Worm (Caenorhabditis elegans): Measurements from ENCODE around the gene baf-1.

Gene baf-1

DNA sequence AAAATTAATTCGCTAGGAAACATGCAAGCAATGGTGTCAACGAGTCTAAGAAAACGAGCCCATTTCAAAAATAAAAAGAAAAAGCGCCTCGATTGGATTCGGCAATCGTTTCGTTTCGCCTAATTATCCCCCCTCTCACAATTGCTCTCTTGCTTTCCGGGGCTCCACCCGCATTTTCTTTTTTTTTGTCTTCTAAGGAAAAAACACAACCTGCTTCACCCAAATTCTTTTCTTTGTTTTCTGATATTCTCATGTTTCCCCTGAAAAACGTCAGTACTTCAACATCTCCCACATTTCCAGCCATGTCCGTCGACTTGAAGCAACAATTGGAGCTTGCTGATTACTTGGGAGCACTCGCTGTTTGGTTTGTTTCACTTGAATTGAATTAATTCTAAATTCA is 21.2 kb downstream of the baf-1 start, which contains the start of gene nlp-36:
Gene nlp-36 (plus strand): TSS at position 301 of the 400 bp plus-strand sequence.
- TF ChIP-seq ceh-36 (tag; optimal IDR thresholded peaks at IDR 0.05), result no peak
- no peak for TF ChIP-seq pes-1 (GFP tag; IDR thresholded peaks at IDR 0.05)

DNA sequence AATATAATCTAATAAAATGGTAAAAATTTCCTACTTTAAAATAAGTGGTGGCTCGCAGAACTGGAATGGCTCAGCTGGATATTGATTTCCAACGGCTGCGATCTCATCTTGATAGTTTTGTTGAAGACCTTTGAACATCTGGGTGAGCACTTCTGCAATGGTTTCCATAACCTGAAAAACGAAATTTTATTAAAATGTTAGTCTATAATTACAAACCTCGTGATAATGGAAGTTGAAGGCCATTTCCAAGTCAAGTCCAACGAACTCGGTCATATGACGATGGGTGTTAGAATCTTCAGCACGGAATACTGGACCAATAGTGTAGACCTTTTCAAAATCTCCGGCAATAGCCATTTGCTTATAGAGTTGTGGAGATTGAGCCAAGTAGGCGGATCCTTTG is 22.5 kb downstream of the baf-1 start:
- no peak for TF ChIP-seq hmbx-1 (tag; optimal IDR thresholded peaks at IDR 0.05)
- TF ChIP-seq ceh-13 (GFP tag; optimal IDR thresholded peaks at IDR 0.05), result no peak
- no peak for TF ChIP-seq pes-1 (GFP tag; IDR thresholded peaks at IDR 0.05)
- no peak for TF ChIP-seq sea-1 (GFP tag; conservative IDR thresholded peaks at IDR 0.05)
- TF ChIP-seq flt-1 (GFP tag; IDR thresholded peaks at IDR 0.05), result no peak
- TF ChIP-seq aly-1 (tag; optimal IDR thresholded peaks at IDR 0.05), result no peak
- TF ChIP-seq F13C5.2 (tag; optimal IDR thresholded peaks at IDR 0.05), result no peak
- no peak for TF ChIP-seq tbx-11 (GFP tag; IDR thresholded peaks at IDR 0.05)
- TF ChIP-seq tbx-37 (GFP tag; conservative IDR thresholded peaks at IDR 0.05), result no peak
- no peak for TF ChIP-seq tra-4 (tag; optimal IDR thresholded peaks at IDR 0.05)
- TF ChIP-seq ceh-36 (tag; optimal IDR thresholded peaks at IDR 0.05), result no peak

DNA sequence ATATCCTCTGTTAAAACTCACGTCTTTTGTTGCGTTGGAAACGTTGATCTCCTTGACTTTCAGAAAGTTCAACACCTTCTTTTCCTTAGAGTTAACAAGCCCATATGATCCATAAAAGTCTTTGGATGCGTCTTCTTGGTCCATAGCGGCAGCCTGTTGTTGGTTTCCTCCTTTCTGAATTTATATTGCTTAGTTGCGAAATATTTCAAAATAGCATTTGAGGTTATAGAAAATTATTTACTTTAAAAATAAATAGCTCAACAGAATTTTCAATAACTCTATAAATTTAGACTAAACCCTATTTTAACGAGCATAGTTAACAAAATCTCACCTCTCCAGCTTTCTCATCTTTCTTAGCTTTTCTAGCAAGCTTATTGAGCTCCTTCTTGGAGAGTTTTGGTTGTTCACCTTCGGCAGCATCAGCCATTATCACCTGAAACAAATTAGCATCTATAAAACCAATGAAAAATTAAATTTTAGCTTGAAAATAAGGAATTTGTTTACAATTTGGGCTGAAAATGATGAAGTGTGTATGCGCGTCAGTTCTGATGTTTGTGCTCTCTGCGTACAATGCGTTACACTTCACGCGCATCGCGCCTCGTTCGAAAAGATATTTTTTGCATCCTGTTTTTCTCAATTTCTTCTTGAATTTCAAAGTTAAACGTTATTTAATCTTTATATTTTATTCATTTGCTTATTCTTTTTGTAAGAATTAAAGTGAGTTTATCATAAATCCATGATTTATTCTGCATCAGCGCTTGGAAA is 23.7 kb downstream of the baf-1 start, which contains the start of the genes dars-1 and ctr-9:
Gene dars-1 (minus strand): TSS at position 433 of the 765 bp plus-strand sequence.
Gene ctr-9 (plus strand): TSS at position 614 of the 765 bp plus-strand sequence.
- TF ChIP-seq aly-1 (tag; optimal IDR thresholded peaks at IDR 0.05) (no peak), F13C5.2 (tag; optimal IDR thresholded peaks at IDR 0.05) (no peak)

DNA sequence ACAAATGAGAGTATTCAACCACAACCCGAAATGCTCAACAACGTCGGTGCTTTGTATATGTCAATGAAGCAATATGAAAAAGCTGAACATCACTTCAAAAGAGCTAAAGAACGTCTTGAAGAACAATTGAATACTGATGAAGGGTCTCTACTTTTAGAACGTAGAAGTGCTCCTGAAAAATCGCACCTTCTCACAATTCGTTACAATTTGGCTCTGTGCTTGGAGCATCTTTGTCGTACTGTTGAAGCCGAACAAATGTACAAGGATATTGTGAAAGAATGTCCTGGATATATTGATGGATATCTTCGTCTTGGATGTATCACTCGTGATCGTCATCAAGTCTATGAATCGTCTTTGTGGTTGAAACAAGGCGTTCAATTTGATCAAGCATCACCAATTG is 26.9 kb downstream of the baf-1 start:
- TF ChIP-seq tra-4 (tag; optimal IDR thresholded peaks at IDR 0.05), result no peak
- TF ChIP-seq hmbx-1 (tag; optimal IDR thresholded peaks at IDR 0.05), result no peak
- no peak for TF ChIP-seq aly-1 (tag; optimal IDR thresholded peaks at IDR 0.05)
- no peak for TF ChIP-seq F13C5.2 (tag; optimal IDR thresholded peaks at IDR 0.05)
- no peak for TF ChIP-seq flt-1 (GFP tag; IDR thresholded peaks at IDR 0.05)
- TF ChIP-seq ceh-13 (GFP tag; optimal IDR thresholded peaks at IDR 0.05), result no peak
- TF ChIP-seq tbx-37 (GFP tag; conservative IDR thresholded peaks at IDR 0.05), result no peak
- no peak for TF ChIP-seq ets-7 (tag; optimal IDR thresholded peaks at IDR 0.05)

DNA sequence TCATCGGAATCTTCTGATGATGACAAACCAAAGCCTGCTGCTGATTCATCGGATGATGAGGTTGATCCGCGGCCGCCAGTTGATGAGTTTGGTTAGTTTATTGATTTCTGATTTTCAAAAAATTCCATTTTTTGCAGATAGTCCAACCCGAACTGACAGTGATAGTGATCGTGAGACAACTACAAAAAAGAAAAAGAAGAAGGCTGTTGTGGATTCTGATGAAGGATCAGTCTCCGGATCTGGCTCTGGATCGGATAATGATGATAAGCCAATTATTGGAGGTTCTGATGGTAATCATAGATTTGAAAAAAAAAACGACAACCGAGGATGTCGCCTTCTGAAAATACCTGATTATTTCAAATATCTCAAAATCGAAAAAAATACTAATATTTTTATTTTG is 28.8 kb downstream of the baf-1 start:
- TF ChIP-seq sea-1 (GFP tag; conservative IDR thresholded peaks at IDR 0.05) (no peak), tbx-37 (GFP tag; conservative IDR thresholded peaks at IDR 0.05) (no peak), hmbx-1 (tag; optimal IDR thresholded peaks at IDR 0.05) (no peak), ceh-36 (tag; optimal IDR thresholded peaks at IDR 0.05) (no peak), pes-1 (GFP tag; IDR thresholded peaks at IDR 0.05) (no peak), tbx-11 (GFP tag; IDR thresholded peaks at IDR 0.05) (no peak), ama-1 (optimal IDR thresholded peaks at IDR 0.05) (no peak)

DNA sequence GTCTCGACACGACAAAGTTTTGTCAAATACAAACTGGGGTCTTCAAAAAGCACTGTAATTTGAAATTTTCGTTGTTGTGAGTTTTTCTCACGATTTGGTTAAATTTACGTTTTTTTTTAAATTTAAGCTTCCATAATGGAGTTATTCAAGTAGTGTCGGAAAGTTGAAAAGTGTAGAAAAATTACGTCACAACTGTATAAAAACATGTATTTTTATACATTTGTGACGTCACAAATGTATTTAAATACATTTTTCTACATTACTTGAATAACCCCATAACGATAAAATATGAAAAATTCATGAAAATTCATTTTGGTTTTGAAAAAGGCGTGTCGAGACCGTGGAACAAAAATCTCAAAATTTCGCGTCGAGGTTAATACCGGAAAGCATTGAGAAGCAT is 30.1 kb downstream of the baf-1 start:
- TF ChIP-seq ceh-36 (tag; optimal IDR thresholded peaks at IDR 0.05) (no peak), pes-1 (GFP tag; IDR thresholded peaks at IDR 0.05) (no peak), aly-1 (tag; optimal IDR thresholded peaks at IDR 0.05) (no peak), hnd-1 (tag; optimal IDR thresholded peaks at IDR 0.05) (no peak), sea-1 (GFP tag; conservative IDR thresholded peaks at IDR 0.05) (no peak), scrt-1 (GFP tag; IDR thresholded peaks at IDR 0.05) (no peak), B0310.2 (tag; optimal IDR thresholded peaks at IDR 0.05) (no peak), tra-4 (tag; optimal IDR thresholded peaks at IDR 0.05) (no peak), ets-7 (tag; optimal IDR thresholded peaks at IDR 0.05) (no peak), flt-1 (GFP tag; IDR thresholded peaks at IDR 0.05) (no peak), tbx-37 (GFP tag; conservative IDR thresholded peaks at IDR 0.05) (no peak), hmbx-1 (tag; optimal IDR thresholded peaks at IDR 0.05) (no peak), ceh-13 (GFP tag; optimal IDR thresholded peaks at IDR 0.05) (no peak), ama-1 (optimal IDR thresholded peaks at IDR 0.05) (no peak), hmg-4 (GFP tag; optimal IDR thresholded peaks at IDR 0.05) (no peak)

DNA sequence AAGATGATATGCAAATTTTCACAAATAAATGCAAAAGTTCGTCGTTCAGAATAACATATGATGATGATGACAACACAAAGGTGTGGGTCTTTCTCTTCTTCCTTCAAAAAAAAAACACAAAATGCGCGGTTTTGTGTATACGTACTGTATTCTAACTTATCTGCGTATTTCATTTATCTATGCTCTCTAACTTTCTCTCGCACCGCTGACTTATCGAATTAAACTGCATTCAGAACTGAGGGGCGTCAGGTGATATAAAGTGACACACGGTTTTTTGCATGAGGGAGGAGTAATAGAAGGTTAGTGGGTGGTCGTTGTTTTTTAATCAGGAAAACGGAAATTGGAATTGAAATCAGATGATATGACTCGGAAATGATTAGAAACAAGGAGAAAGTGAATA is 33.0 kb downstream of the baf-1 start, which contains the start of gene sod-4:
Gene sod-4 (minus strand): TSS at position 109 of the 400 bp plus-strand sequence.
- TF ChIP-seq F13C5.2 (tag; optimal IDR thresholded peaks at IDR 0.05), result no peak
- TF ChIP-seq flt-1 (GFP tag; IDR thresholded peaks at IDR 0.05), result no peak
- no peak for TF ChIP-seq ceh-13 (GFP tag; optimal IDR thresholded peaks at IDR 0.05)
- no peak for TF ChIP-seq scrt-1 (GFP tag; IDR thresholded peaks at IDR 0.05)

DNA sequence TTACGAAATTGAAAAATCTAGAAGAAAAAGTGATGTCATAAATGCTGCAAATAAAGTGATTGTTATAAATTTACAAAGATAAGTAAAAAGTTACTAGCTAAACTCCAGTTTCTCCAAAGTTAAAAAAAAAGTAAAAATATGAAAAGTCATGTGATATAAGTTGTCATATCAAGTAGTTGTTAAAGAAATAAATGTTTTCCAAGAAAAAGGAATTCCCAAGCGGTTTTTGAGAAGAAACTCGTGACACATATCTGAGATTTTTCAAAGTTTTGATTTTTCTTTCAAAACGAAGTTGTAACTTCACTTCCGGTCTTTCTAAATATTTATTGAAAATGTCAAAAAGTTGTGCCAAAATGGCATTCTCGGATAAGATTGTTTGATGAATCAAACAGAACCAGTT is 33.8 kb downstream of the baf-1 start:
- TF ChIP-seq sea-1 (GFP tag; conservative IDR thresholded peaks at IDR 0.05) (no peak), tbx-37 (GFP tag; conservative IDR thresholded peaks at IDR 0.05) (no peak), hnd-1 (tag; optimal IDR thresholded peaks at IDR 0.05) (no peak), scrt-1 (GFP tag; IDR thresholded peaks at IDR 0.05) (no peak), ceh-13 (GFP tag; optimal IDR thresholded peaks at IDR 0.05) (no peak)

DNA sequence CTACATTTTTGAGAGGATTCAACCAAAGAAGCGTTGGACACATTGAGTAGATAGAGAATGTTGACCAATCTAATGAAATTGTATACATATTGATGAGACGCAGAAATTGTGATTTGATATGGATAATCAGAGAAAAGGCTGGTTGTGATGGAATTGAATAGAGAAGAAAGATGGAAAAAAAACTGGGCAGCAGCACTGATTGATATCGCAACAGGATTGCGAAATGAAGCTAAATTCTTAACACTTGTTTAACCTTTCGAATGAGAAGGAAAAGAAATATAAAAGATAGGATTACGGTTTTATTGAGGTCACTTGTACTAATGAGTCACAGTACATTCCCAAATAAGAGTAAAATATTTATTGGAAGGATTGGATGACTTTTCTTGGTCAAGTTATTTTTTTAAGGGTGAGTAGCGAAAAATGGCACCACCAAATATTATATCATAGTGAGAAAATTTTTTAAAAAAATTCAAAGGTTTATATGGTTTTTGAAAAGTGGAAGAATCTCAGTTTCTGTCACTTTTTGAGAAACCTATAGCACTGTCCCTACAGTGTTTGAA is 35.0 kb downstream of the baf-1 start:
- TF ChIP-seq tra-4 (tag; optimal IDR thresholded peaks at IDR 0.05) (no peak), pes-1 (GFP tag; IDR thresholded peaks at IDR 0.05) (no peak), ceh-13 (GFP tag; optimal IDR thresholded peaks at IDR 0.05) (no peak), hnd-1 (tag; optimal IDR thresholded peaks at IDR 0.05) (no peak), F13C5.2 (tag; optimal IDR thresholded peaks at IDR 0.05) (no peak), scrt-1 (GFP tag; IDR thresholded peaks at IDR 0.05) (no peak), hmg-4 (GFP tag; optimal IDR thresholded peaks at IDR 0.05) (no peak), hmbx-1 (tag; optimal IDR thresholded peaks at IDR 0.05) (no peak), ets-7 (tag; optimal IDR thresholded peaks at IDR 0.05) (no peak)

Data from whole organism, early embryonic.